Fruit fly (Drosophila melanogaster) whole organism: ENCODE data around the gene CG42588.

ENCODE experiments used
- CG8478 ChIP-seq: fragments of >200 bp; optimal IDR thresholded peaks from 2 replicates; lab custom pipeline; 2018; ENCODE audit warnings: inconsistent platforms
- Dll ChIP-seq: fragments of >200 bp; optimal IDR thresholded peaks from 2 replicates; lab custom pipeline; 2017
- EcR ChIP-seq, 2 experiments: fragments of >200 bp; optimal IDR thresholded peaks; 2 replicates each; lab custom pipeline; 2017; ENCODE audit warnings: missing biosample characterization in 2 of 2, missing genetic modification characterization in 2 of 2, missing genetic modification reagents in 2 of 2
- pan ChIP-seq: fragments of >200 bp; optimal IDR thresholded peaks from 2 replicates; lab custom pipeline; 2017
- psq ChIP-seq: fragments of >200 bp; optimal IDR thresholded peaks from 2 replicates; lab custom pipeline; 2017
- usp ChIP-seq: fragments of >200 bp; optimal IDR thresholded peaks from 2 replicates; lab custom pipeline; 2017; ENCODE audit warnings: missing biosample characterization, missing genetic modification characterization, mixed read lengths

DNA sequence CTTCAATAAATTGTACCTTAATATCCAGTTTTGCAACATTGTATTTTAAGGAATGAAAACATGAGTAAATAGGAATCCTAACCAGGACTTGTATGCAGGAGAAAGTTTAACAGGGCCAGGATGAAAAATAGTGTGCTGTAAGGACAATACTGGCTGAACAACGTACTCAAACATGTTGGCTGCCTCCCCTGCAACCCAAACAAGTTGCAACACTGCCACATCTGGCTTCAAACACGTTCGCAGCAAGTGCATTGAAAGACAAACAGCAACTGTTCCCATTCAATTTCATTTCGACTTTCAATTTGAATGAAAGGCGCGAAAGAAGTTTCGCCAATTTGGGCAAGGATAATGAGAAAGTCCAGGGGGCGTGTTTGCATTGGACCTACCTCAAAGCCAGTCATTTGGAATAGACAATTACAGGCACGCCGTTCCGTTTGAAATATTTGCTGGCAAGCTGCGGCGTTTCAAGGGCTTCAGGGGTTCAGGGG, 53.9 kb downstream of the CG42588 start:
- TF ChIP-seq Dll (lab: Kevin White, UChicago) (no peak), pan (lab: Kevin White, UChicago) (no peak), psq (lab: Kevin White, UChicago) (no peak), usp (GFP tag; lab: Kevin White, UChicago) (no peak), CG8478 (lab: Kevin White, UChicago) (no peak), EcR (GFP tag; optimal IDR thresholded peaks at IDR 0.05; lab: Kevin White, UChicago) (no peak)
